Fruit fly (Drosophila melanogaster) whole organism: ENCODE data around the gene CG43220.
A peak's percentile ranks its signal among the peaks of the same experiment; 100 is the strongest.

Experiments
- CG8478 ChIP-seq: fragments of >200 bp; optimal IDR thresholded peaks from 2 replicates; lab custom pipeline; 2018; ENCODE audit warnings: inconsistent platforms
- Dll ChIP-seq: fragments of >200 bp; optimal IDR thresholded peaks from 2 replicates; lab custom pipeline; 2017
- EcR ChIP-seq, 2 experiments: fragments of >200 bp; optimal IDR thresholded peaks; 2 replicates each; lab custom pipeline; 2017; ENCODE audit warnings: missing biosample characterization in 2 of 2, missing genetic modification characterization in 2 of 2, missing genetic modification reagents in 2 of 2
- pan ChIP-seq: fragments of >200 bp; optimal IDR thresholded peaks from 2 replicates; lab custom pipeline; 2017
- psq ChIP-seq: fragments of >200 bp; optimal IDR thresholded peaks from 2 replicates; lab custom pipeline; 2017
- usp ChIP-seq: fragments of >200 bp; optimal IDR thresholded peaks from 2 replicates; lab custom pipeline; 2017; ENCODE audit warnings: missing biosample characterization, missing genetic modification characterization, mixed read lengths

CG43220 gene

DNA sequence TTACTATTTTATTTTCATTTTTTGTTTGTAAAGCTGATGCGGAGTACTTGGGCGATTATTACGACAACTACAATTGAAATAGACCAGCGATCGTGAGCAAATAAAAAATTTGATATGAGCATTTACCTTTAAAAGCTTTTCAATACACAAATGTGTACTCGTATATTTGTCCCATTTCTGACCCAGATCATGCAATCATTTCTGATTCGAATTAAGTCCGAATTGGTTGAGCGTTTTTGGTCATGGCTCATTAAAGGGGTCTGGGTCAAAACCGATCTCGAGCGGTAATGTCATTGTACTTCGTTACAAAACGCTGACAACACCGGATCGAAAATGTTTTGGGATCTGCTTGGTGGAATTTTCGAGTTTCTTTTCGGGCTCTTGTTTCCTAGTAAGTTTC is at the start of gene CG43220:
Gene CG43220, plus strand, starts transcription at position 301 of the 400 bp plus-strand sequence.
- TF ChIP-seq pan (lab: Kevin White, UChicago) (no peak), psq (lab: Kevin White, UChicago) (no peak), EcR (GFP tag; optimal IDR thresholded peaks at IDR 0.05; lab: Kevin White, UChicago) (no peak), CG8478 (lab: Kevin White, UChicago) (no peak), usp (GFP tag; lab: Kevin White, UChicago) (no peak), Dll (lab: Kevin White, UChicago) (no peak)

DNA sequence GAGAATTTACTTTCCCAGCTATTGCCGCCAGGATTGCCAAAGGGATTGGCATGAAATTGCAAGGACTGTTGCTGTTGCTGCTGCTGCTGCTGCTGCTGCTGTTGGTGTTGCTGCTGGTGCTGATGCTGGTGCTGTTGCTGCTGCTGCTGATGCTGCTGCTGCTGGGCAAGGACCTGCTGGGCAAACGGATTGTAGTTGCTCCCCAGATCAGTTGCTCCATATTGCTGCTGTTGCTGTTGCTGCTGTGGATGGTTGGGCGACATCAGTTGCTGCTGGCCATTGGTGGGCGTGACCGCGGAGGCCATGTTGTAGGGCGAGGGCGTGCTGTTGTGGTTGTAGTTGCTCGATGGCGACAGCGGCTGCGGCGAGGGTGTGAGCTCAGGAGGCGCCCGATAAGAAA is 48.8 kb upstream of the CG43220 start:
- TF ChIP-seq EcR (GFP tag; optimal IDR thresholded peaks at IDR 0.05; lab: Kevin White, UChicago) (no peak), Dll (lab: Kevin White, UChicago) (no peak), psq (lab: Kevin White, UChicago) (no peak), pan (lab: Kevin White, UChicago) (no peak), usp (GFP tag; lab: Kevin White, UChicago) (no peak), CG8478 (lab: Kevin White, UChicago) (no peak)

dm6 chr2L:17447071-17447470 is 39.3 kb upstream of the CG43220 start:
- TF ChIP-seq CG8478 (lab: Kevin White, UChicago): no peak
- TF ChIP-seq EcR (GFP tag; optimal IDR thresholded peaks at IDR 0.05; lab: Kevin White, UChicago): no peak
- no peak for TF ChIP-seq usp (GFP tag; lab: Kevin White, UChicago)
- no peak for TF ChIP-seq psq (lab: Kevin White, UChicago)
- no peak for TF ChIP-seq pan (lab: Kevin White, UChicago)

- TF ChIP-seq CG8478 (lab: Kevin White, UChicago) (no peak), EcR (GFP tag; optimal IDR thresholded peaks at IDR 0.05; lab: Kevin White, UChicago) (no peak), Dll (lab: Kevin White, UChicago) (no peak)
Measured at dm6 chr2L:17448435-17448834, 37.9 kb upstream of the CG43220 start.

DNA sequence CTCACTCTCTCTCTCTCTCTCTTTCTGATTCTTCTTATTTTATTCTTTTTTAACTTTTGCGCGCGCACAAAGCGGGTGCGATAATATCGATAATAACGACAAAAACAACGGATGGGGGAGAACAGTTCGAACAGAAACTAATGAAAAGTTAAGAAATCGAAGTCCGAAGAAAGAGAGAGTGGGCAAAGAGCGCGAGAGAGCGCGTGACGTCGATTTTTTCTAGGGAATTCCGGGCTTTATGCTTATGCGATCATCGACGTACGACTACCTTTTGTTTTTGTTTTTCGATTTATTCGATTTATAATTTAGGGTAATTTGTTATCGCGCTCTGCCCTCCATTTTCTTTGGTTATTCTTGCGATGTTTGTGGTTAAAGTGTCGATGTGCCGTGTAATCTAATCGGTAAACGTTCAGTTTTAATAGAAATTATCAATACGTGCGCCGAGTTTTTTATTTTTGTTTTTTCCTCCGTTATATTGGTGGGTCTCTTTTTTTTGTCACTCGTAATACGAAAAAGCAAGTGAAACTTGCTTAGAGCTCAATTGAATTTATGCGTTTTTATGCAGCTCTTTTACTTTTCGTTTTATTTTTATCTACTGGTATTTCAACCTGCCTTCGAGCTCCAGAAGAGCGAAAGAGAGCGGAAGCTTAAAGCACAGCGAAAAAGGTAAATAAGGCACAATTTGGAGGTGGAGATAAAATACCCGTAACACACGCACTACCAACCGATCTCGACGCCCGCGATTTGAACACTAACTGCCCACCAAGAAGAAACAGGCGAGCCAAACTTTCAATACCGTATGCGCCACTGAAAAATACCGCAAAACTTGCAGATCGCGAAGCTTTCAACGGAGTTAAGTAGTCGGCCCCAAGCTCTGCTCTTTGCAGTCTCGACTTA is 36.5 kb upstream of the CG43220 start, which contains the start of gene dl:
Gene dl, minus strand, starts transcription at position 757 of the 897 bp plus-strand sequence.
- TF ChIP-seq Dll (lab: Kevin White, UChicago) (no peak), pan (lab: Kevin White, UChicago) (peak; percentile 67)

dm6 chr2L:17450505-17451415 is 35.6 kb upstream of the CG43220 start:
- TF ChIP-seq CG8478 (lab: Kevin White, UChicago) (no peak), Dll (lab: Kevin White, UChicago) (no peak), usp (GFP tag; lab: Kevin White, UChicago) (no peak), pan (lab: Kevin White, UChicago) (no peak), psq (lab: Kevin White, UChicago) (no peak), EcR (GFP tag; optimal IDR thresholded peaks at IDR 0.05; lab: Kevin White, UChicago) (no peak)

dm6 chr2L:17452084-17452483 is 34.3 kb upstream of the CG43220 start:
- TF ChIP-seq EcR (GFP tag; optimal IDR thresholded peaks at IDR 0.05; lab: Kevin White, UChicago): no peak
- no peak for TF ChIP-seq usp (GFP tag; lab: Kevin White, UChicago)
- TF ChIP-seq pan (lab: Kevin White, UChicago): no peak
- no peak for TF ChIP-seq CG8478 (lab: Kevin White, UChicago)
- no peak for TF ChIP-seq psq (lab: Kevin White, UChicago)
- no peak for TF ChIP-seq Dll (lab: Kevin White, UChicago)

dm6 chr2L:17452624-17453023 is 33.7 kb upstream of the CG43220 start, which contains the start of gene CG5050:
Gene CG5050 (plus strand): TSS chr2L:17452924.
- TF ChIP-seq CG8478 (lab: Kevin White, UChicago) (no peak), Dll (lab: Kevin White, UChicago) (no peak), psq (lab: Kevin White, UChicago) (no peak), EcR (GFP tag; optimal IDR thresholded peaks at IDR 0.05; lab: Kevin White, UChicago) (no peak), pan (lab: Kevin White, UChicago) (no peak), usp (GFP tag; lab: Kevin White, UChicago) (no peak)

- TF ChIP-seq EcR (GFP tag; optimal IDR thresholded peaks at IDR 0.05; lab: Kevin White, UChicago): no peak
- TF ChIP-seq pan (lab: Kevin White, UChicago): no peak
- no peak for TF ChIP-seq usp (GFP tag; lab: Kevin White, UChicago)
- TF ChIP-seq CG8478 (lab: Kevin White, UChicago): no peak
- TF ChIP-seq Dll (lab: Kevin White, UChicago): no peak
- no peak for TF ChIP-seq psq (lab: Kevin White, UChicago)
Measured at dm6 chr2L:17455823-17456222, 30.5 kb upstream of the CG43220 start, which contains the start of gene SPH93. Gene SPH93 (minus strand): TSS chr2L:17455923.

DNA sequence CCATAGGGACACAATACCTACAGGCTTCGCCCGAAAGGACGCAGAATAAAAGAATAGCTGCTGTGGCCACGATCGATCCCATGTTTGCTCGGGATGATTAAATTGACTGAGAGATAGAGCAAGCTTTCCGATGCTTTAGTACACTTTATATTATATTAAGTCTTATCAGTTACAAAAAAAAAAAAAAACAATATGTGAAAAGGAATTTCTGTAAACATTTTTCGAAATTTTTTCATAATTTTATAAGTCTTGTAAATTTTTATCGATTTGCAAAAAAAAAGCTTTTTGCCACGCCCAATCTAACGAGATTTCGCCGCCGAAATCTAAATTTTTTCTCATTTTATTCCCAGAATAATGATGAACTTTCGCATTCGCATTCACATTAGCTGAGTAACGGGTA is 28.4 kb upstream of the CG43220 start, which contains the start of gene CG18563:
Gene CG18563, minus strand, starts transcription at position 101 of the 400 bp plus-strand sequence.
- TF ChIP-seq pan (lab: Kevin White, UChicago) (no peak), Dll (lab: Kevin White, UChicago) (no peak), CG8478 (lab: Kevin White, UChicago) (no peak), usp (GFP tag; lab: Kevin White, UChicago) (no peak), psq (lab: Kevin White, UChicago) (no peak), EcR (GFP tag; optimal IDR thresholded peaks at IDR 0.05; lab: Kevin White, UChicago) (no peak)
